Fruit fly (Drosophila melanogaster): Measurements from ENCODE around the gene Remo.

Gene Remo

dm6 chrX:13256967-13257366 is 30.9 kb upstream of the Remo start (continued):
- TF ChIP-seq CG6654 (GFP tag; optimal IDR thresholded peaks at IDR 0.05): no peak
- TF ChIP-seq esg (GFP tag; conservative IDR thresholded peaks at IDR 0.05): no peak
- TF ChIP-seq knrl (GFP tag; IDR thresholded peaks at IDR 0.05; ENCODE audit: partially characterized antibody): peak; percentile 38; the same call in 1 of the 3 replicates
- TF ChIP-seq Lpt (GFP tag; optimal IDR thresholded peaks at IDR 0.05): no peak
- no peak for TF ChIP-seq CG17612 (GFP tag; IDR thresholded peaks at IDR 0.05)
- TF ChIP-seq ro (GFP tag; IDR thresholded peaks at IDR 0.05): no peak
- TF ChIP-seq CG4707 (GFP tag; optimal IDR thresholded peaks at IDR 0.05): peak; percentile 33
- peak; percentile 31 for TF ChIP-seq kni (GFP tag; optimal IDR thresholded peaks at IDR 0.05)
- TF ChIP-seq wek (GFP tag; optimal IDR thresholded peaks at IDR 0.05): peak; percentile 30
- TF ChIP-seq ash1 (GFP tag; optimal IDR thresholded peaks at IDR 0.05): peak; percentile 10
- no peak for TF ChIP-seq CG6683 (GFP tag; optimal IDR thresholded peaks at IDR 0.05)
- TF ChIP-seq Deaf1 (tag; optimal IDR thresholded peaks at IDR 0.05): peak; percentile 53
- TF ChIP-seq CG7786 (GFP tag; optimal IDR thresholded peaks at IDR 0.05): no peak
- TF ChIP-seq CG8089 (GFP tag; optimal IDR thresholded peaks at IDR 0.05): no peak
- no peak for TF ChIP-seq ssp (GFP tag; IDR thresholded peaks at IDR 0.05)
- TF ChIP-seq Max (GFP tag; optimal IDR thresholded peaks at IDR 0.05): no peak
- no peak for TF ChIP-seq CG10274 (GFP tag; optimal IDR thresholded peaks at IDR 0.05)
- no peak for TF ChIP-seq gcm2 (GFP tag; optimal IDR thresholded peaks at IDR 0.05)
- no peak for TF ChIP-seq bab2 (GFP tag; optimal IDR thresholded peaks at IDR 0.05)
- peak; percentile 37; the same call in 1 of the 2 replicates for TF ChIP-seq CG13287 (GFP tag; IDR thresholded peaks at IDR 0.05; ENCODE audit: partially characterized antibody)
- no peak for TF ChIP-seq Side (GFP tag; optimal IDR thresholded peaks at IDR 0.05)
- TF ChIP-seq Dad (GFP tag; optimal IDR thresholded peaks at IDR 0.05): peak; percentile 22
- TF ChIP-seq fd96Cb (tag; optimal IDR thresholded peaks at IDR 0.05): no peak
- no peak for TF ChIP-seq CG7556 (GFP tag; optimal IDR thresholded peaks at IDR 0.05)
- TF ChIP-seq gcm (GFP tag; optimal IDR thresholded peaks at IDR 0.05): no peak
- TF ChIP-seq emc (GFP tag; optimal IDR thresholded peaks at IDR 0.05): no peak
- TF ChIP-seq CG3726 (GFP tag; IDR thresholded peaks at IDR 0.05): no peak
- no peak for TF ChIP-seq CG12104 (GFP tag; optimal IDR thresholded peaks at IDR 0.05)
- TF ChIP-seq seq (GFP tag; IDR thresholded peaks at IDR 0.05): no peak
- TF ChIP-seq vnd (GFP tag; IDR thresholded peaks at IDR 0.05; ENCODE audit: partially characterized antibody): no peak
- TF ChIP-seq insv (GFP tag; optimal IDR thresholded peaks at IDR 0.05): peak in 1 of 2 experiments; percentile 32
- TF ChIP-seq Camta (GFP tag; optimal IDR thresholded peaks at IDR 0.05): no peak
- no peak for TF ChIP-seq gro (GFP tag; optimal IDR thresholded peaks at IDR 0.05)
- no peak for TF ChIP-seq Oaz (GFP tag; IDR thresholded peaks at IDR 0.05)
- TF ChIP-seq dm (GFP tag; optimal IDR thresholded peaks at IDR 0.05): no peak
- no peak for TF ChIP-seq CG8765 (GFP tag; IDR thresholded peaks at IDR 0.05)
- TF ChIP-seq so (GFP tag; IDR thresholded peaks at IDR 0.05): 0 out of 3 replicates have a peak, but pooled peaks have one; percentile 9
- TF ChIP-seq Awh (GFP tag; IDR thresholded peaks at IDR 0.05): no peak
- no peak for TF ChIP-seq Ravus (GFP tag; IDR thresholded peaks at IDR 0.05)
- TF ChIP-seq CG31388 (GFP tag; optimal IDR thresholded peaks at IDR 0.05): no peak
- no peak for TF ChIP-seq CG5245 (GFP tag; optimal IDR thresholded peaks at IDR 0.05)
- no peak for TF ChIP-seq br (optimal IDR thresholded peaks at IDR 0.05)
- TF ChIP-seq sim (GFP tag; IDR thresholded peaks at IDR 0.05): no peak
- no peak for TF ChIP-seq nerfin-1 (tag; optimal IDR thresholded peaks at IDR 0.05)
- TF ChIP-seq tll (GFP tag; optimal IDR thresholded peaks at IDR 0.05): no peak
- TF ChIP-seq cato (GFP tag; optimal IDR thresholded peaks at IDR 0.05; ENCODE audit: borderline replicate concordance): no peak
- TF ChIP-seq CG14667 (GFP tag; IDR thresholded peaks at IDR 0.05): no peak
- no peak for TF ChIP-seq HmgD (GFP tag; optimal IDR thresholded peaks at IDR 0.05)
- TF ChIP-seq fru (optimal IDR thresholded peaks at IDR 0.05): no peak
- TF ChIP-seq slou (GFP tag; optimal IDR thresholded peaks at IDR 0.05): no peak
- TF ChIP-seq CG7928 (GFP tag; optimal IDR thresholded peaks at IDR 0.05): peak; percentile 90
